Worm (Caenorhabditis elegans) whole organism, L2 larva: ENCODE results near the gene fipr-6.

ENCODE experiments used
- C34F6.9 ChIP-seq: fragments of 150-350 bp; optimal IDR thresholded peaks from 2 replicates; lab custom pipeline; 2014; ENCODE audit warnings: missing biosample characterization, missing genetic modification characterization
- F13H6.1 ChIP-seq: sonication (generic microtip); optimal IDR thresholded peaks from 2 replicates; lab custom pipeline; 2016; ENCODE audit warnings: missing genetic modification characterization, missing compliant biosample characterization
- R02D3.7 ChIP-seq: fragments of 150-350 bp; optimal IDR thresholded peaks from 2 replicates; lab custom pipeline; 2014; ENCODE audit warnings: missing biosample characterization, missing genetic modification characterization
- aly-2 ChIP-seq: fragments of 150-350 bp; optimal IDR thresholded peaks from 2 replicates; lab custom pipeline; 2014; ENCODE audit warnings: missing biosample characterization, missing genetic modification characterization
- ama-1 ChIP-seq: fragments of 150-350 bp; optimal IDR thresholded peaks from 2 replicates; lab custom pipeline; 2018; ENCODE audit warnings: inconsistent platforms
- blmp-1 ChIP-seq: sonication (generic microtip); optimal IDR thresholded peaks from 2 replicates; lab custom pipeline; 2017; ENCODE audit warnings: missing genetic modification characterization, mild to moderate bottlenecking, missing compliant biosample characterization, antibody characterized with exemption, moderate library complexity; ENCODE audit not compliant: insufficient read depth
- ceh-16 ChIP-seq: fragments of 150-350 bp; optimal IDR thresholded peaks from 2 replicates; lab custom pipeline; 2014; ENCODE audit warnings: missing biosample characterization, missing genetic modification characterization
- ceh-82 ChIP-seq: fragments of 150-350 bp; optimal IDR thresholded peaks from 2 replicates; lab custom pipeline; 2014; ENCODE audit warnings: missing biosample characterization, missing genetic modification characterization
- crh-2 ChIP-seq: sonication (generic microtip); optimal IDR thresholded peaks from 2 replicates; lab custom pipeline; 2017; ENCODE audit warnings: missing biosample characterization, missing genetic modification characterization
- dmd-4 ChIP-seq: sonication (generic microtip); optimal IDR thresholded peaks from 2 replicates; lab custom pipeline; 2017; ENCODE audit warnings: missing biosample characterization, missing genetic modification characterization
- elt-1 ChIP-seq: fragments of 150-350 bp; optimal IDR thresholded peaks from 2 replicates; lab custom pipeline; 2014; ENCODE audit warnings: missing biosample characterization, missing genetic modification characterization
- elt-3 ChIP-seq: sonication (generic microtip); optimal IDR thresholded peaks from 2 replicates; lab custom pipeline; 2017; ENCODE audit warnings: missing biosample characterization, missing genetic modification characterization
- fos-1 ChIP-seq: fragments of 150-350 bp; optimal IDR thresholded peaks from 2 replicates; lab custom pipeline; 2014; ENCODE audit warnings: missing biosample characterization, missing genetic modification characterization
- lin-11 ChIP-seq: fragments of 150-350 bp; sonication (generic microtip); optimal IDR thresholded peaks from 2 replicates; lab custom pipeline; 2014; ENCODE audit warnings: missing biosample characterization, missing genetic modification characterization, inconsistent platforms, mixed read lengths
- lsy-2 ChIP-seq, 2 experiments: fragments of 150-350 bp in 1 of 2; sonication (generic microtip) in 1 of 2; optimal IDR thresholded peaks; 2 replicates each; lab custom pipeline; 2014 to 2017; ENCODE audit warnings: missing biosample characterization in 2 of 2, missing genetic modification characterization in 2 of 2
- mbf-1 ChIP-seq: sonication (generic microtip); optimal IDR thresholded peaks from 2 replicates; lab custom pipeline; 2017; ENCODE audit warnings: missing biosample characterization, missing genetic modification characterization
- mdl-1 ChIP-seq, 2 experiments: fragments of 150-350 bp in 1 of 2; sonication (generic microtip) in 1 of 2; optimal IDR thresholded peaks; 2 replicates each; lab custom pipeline; 2017; ENCODE audit warnings: missing biosample characterization in 2 of 2, missing genetic modification characterization in 2 of 2
- nhr-10 ChIP-seq: sonication (generic microtip); optimal IDR thresholded peaks from 2 replicates; lab custom pipeline; 2017; ENCODE audit warnings: missing biosample characterization, missing genetic modification characterization
- nhr-23 ChIP-seq: fragments of 150-350 bp; optimal IDR thresholded peaks from 2 replicates; lab custom pipeline; 2014; ENCODE audit warnings: missing biosample characterization, missing genetic modification reagents, missing genetic modification characterization
- nhr-25 ChIP-seq: fragments of 150-350 bp; sonication (generic microtip); optimal IDR thresholded peaks from 3 replicates; lab custom pipeline; 2014; ENCODE audit warnings: missing biosample characterization, missing genetic modification characterization
- nhr-77 ChIP-seq: fragments of 150-350 bp; optimal IDR thresholded peaks from 2 replicates; lab custom pipeline; 2014; ENCODE audit warnings: missing biosample characterization, missing genetic modification characterization
- peb-1 ChIP-seq: fragments of 150-350 bp; optimal IDR thresholded peaks from 2 replicates; lab custom pipeline; 2014; ENCODE audit warnings: missing biosample characterization, missing genetic modification characterization
- skn-1 ChIP-seq: sonication (generic microtip); optimal IDR thresholded peaks from 2 replicates; lab custom pipeline; 2017; ENCODE audit warnings: missing biosample characterization, missing genetic modification characterization
- sma-3 ChIP-seq: sonication (generic microtip); optimal IDR thresholded peaks from 2 replicates; lab custom pipeline; 2016; ENCODE audit warnings: missing genetic modification reagents, missing genetic modification characterization, missing compliant biosample characterization
- sma-9 ChIP-seq, 2 experiments: fragments of 150-350 bp in 1 of 2; sonication (generic microtip) in 1 of 2; optimal IDR thresholded peaks; 2 replicates each; lab custom pipeline; 2014 to 2016; ENCODE audit warnings: missing genetic modification characterization in 2 of 2, mild to moderate bottlenecking in 1 of 2, missing biosample characterization in 1 of 2, missing compliant biosample characterization in 1 of 2, missing genetic modification reagents in 1 of 2, moderate library complexity in 1 of 2
- unc-55 ChIP-seq: fragments of 150-350 bp; sonication (generic microtip); optimal IDR thresholded peaks from 3 replicates; lab custom pipeline; 2014; ENCODE audit warnings: missing biosample characterization, missing genetic modification reagents, missing genetic modification characterization
- unc-62 ChIP-seq: fragments of 150-350 bp; optimal IDR thresholded peaks from 2 replicates; lab custom pipeline; 2014; ENCODE audit warnings: missing biosample characterization, missing genetic modification reagents, missing genetic modification characterization
- ztf-1 ChIP-seq: fragments of 200-800 bp; sonication (Bioruptor generic); conservative IDR thresholded peaks from 2 replicates; pipeline ENCODE4 v1.3.6; 2022; ENCODE audit warnings: missing genetic modification characterization, missing compliant biosample characterization
- ztf-11 ChIP-seq: sonication (generic microtip); optimal IDR thresholded peaks from 2 replicates; lab custom pipeline; 2017; ENCODE audit warnings: missing biosample characterization, missing genetic modification characterization
- ztf-4 ChIP-seq: fragments of 150-350 bp; optimal IDR thresholded peaks from 2 replicates; lab custom pipeline; 2014; ENCODE audit warnings: missing biosample characterization, missing genetic modification characterization

The fipr-6 gene

DNA sequence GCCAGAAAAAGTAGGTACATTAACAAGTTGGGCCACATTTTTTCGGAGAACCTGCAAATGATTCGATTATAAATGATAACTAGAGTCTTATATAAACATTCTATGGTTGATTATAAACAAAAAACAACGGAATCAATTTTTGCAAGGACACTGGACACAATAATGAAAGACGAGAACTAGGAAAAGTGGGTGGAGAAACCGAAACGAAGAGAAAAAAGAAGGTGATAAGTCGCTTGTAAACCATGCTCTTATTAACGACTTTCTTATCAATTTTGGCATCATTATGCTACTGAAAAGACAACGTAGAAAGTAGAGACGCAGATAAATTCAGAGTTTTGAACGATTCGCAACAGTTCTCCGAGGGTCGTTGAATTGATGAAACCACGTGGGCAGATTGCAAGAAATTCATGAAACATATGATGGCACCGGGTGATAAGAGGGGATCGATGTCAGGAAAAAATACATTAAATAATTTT is 40.9 kb upstream of the fipr-6 start, which contains the start of gene ZK856.5:
TSS of gene ZK856.5 (minus strand) at position 51 of the 476 bp plus-strand sequence.
- peak; percentile 68 for TF ChIP-seq sma-9 (GFP tag; optimal IDR thresholded peaks at IDR 0.05; lab: Kevin White, UChicago)
- TF ChIP-seq sma-9 (tag; optimal IDR thresholded peaks at IDR 0.05; lab: Kevin White, UChicago): no peak
- peak; percentile 61 for TF ChIP-seq crh-2
- no peak for TF ChIP-seq F13H6.1 (tag; lab: Kevin White, UChicago)
- no peak for TF ChIP-seq peb-1 (tag; lab: Kevin White, UChicago)
- no peak for TF ChIP-seq nhr-77
- no peak for TF ChIP-seq sma-3 (GFP tag; lab: Kevin White, UChicago)
- no peak for TF ChIP-seq blmp-1 (tag; lab: Kevin White, UChicago)
- TF ChIP-seq ama-1: no peak
- TF ChIP-seq mdl-1 (tag; optimal IDR thresholded peaks at IDR 0.05; lab: Kevin White, UChicago): peak in 1 of 2 experiments; percentile 36
- no peak for TF ChIP-seq elt-3 (tag; lab: Kevin White, UChicago)
- peak; percentile 71 for TF ChIP-seq fos-1 (tag; lab: Kevin White, UChicago)
- TF ChIP-seq, all 48 proteins: peak for 4

DNA sequence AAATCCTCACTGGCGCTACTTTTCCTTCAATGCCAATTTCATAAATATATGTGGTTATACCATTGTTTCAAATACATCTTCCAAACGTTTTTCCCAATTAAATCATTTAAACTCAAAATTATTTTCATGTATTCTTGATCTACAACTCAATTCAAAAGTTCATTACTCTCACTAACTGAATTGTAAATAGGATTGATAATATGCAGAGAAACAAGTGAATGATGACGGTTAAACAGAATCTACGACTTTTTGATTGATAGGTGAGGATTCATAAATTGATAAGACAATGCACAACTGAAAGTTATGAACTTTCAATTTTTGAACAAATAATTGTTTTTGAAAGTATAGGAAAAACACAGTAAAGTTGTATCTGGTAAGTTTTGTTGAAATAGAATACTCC is 39.8 kb upstream of the fipr-6 start:
- TF ChIP-seq elt-3 (tag; lab: Kevin White, UChicago): no peak
- TF ChIP-seq fos-1 (tag; lab: Kevin White, UChicago): peak; percentile 35

DNA sequence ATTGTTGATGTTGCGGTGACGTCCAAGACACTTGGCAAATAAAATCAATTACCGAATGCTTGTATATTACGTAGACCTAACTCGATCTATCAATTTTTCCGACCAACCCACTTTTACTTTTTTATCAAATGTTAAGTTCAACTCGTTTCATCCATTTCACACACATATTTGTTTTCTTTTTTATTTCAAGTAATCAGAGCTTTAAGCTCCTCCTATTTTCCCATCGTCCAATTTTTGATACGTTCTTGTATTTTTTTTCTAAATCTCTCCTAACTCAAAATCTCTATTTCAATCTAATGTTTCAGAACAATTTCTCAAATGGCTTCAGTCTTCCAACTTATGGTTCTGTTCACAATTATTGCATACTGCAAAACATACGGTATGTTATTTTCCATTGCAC is 32.6 kb upstream of the fipr-6 start, which contains the start of gene ZK856.6:
TSS of gene ZK856.6 (plus strand) at position 301 of the 400 bp plus-strand sequence.
- TF ChIP-seq aly-2 (no peak), fos-1 (tag; lab: Kevin White, UChicago) (no peak), nhr-23 (tag; lab: Kevin White, UChicago) (no peak), unc-55 (GFP tag; lab: Kevin White, UChicago) (no peak), crh-2 (no peak), ztf-11 (tag; lab: Kevin White, UChicago) (no peak), nhr-77 (no peak), F13H6.1 (tag; lab: Kevin White, UChicago) (no peak), mbf-1 (tag; lab: Kevin White, UChicago) (no peak), unc-62 (GFP tag; lab: Kevin White, UChicago) (no peak), ama-1 (no peak)
- TF ChIP-seq, all 48 proteins: peak for 0

ce11 chrV:10201913-10202312 is 29.1 kb upstream of the fipr-6 start, which contains the start of gene ZK856.7:
Gene ZK856.7 (plus strand): TSS chrV:10202098.
- TF ChIP-seq nhr-25 (tag; lab: Kevin White, UChicago): peak; percentile 25
- no peak for TF ChIP-seq ceh-82 (tag; lab: Kevin White, UChicago)
- TF ChIP-seq lsy-2 (tag; optimal IDR thresholded peaks at IDR 0.05; lab: Kevin White, UChicago): peak in 1 of 2 experiments; percentile 11
- peak; percentile 37 for TF ChIP-seq crh-2
- no peak for TF ChIP-seq ceh-16 (tag; lab: Kevin White, UChicago)
- no peak for TF ChIP-seq mdl-1 (tag; optimal IDR thresholded peaks at IDR 0.05; lab: Kevin White, UChicago)

DNA sequence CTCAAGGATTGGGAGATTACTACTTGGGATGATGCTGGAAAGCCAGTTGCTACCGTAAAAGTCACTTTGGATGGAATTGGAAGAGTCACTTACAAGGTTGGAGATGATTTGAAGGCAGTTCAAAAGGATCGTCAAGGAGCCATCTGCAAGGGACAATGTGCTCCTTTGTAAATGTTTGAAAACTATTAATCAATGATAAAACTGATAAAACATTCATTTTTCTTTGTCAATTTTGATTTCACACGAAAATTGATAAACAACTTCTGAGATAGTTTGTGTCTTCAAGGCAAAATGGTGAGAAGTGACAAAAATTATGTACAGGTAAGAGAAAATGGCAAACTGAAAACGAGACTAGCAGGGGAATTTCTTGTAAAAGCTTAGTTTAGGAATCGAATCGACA is 28.7 kb upstream of the fipr-6 start:
- TF ChIP-seq elt-1 (tag; lab: Kevin White, UChicago) (no peak), lin-11 (tag; lab: Kevin White, UChicago) (no peak), skn-1 (tag; lab: Kevin White, UChicago) (no peak), nhr-10 (no peak), aly-2 (no peak), ztf-1 (GFP tag; lab: Robert Waterston, UW) (no peak), ztf-4 (no peak), sma-3 (GFP tag; lab: Kevin White, UChicago) (no peak), ztf-11 (tag; lab: Kevin White, UChicago) (no peak), R02D3.7 (tag; lab: Kevin White, UChicago) (no peak), peb-1 (tag; lab: Kevin White, UChicago) (no peak), F13H6.1 (tag; lab: Kevin White, UChicago) (no peak), crh-2 (no peak), C34F6.9 (tag; lab: Kevin White, UChicago) (no peak), dmd-4 (tag; lab: Kevin White, UChicago) (no peak), sma-9 (GFP tag; optimal IDR thresholded peaks at IDR 0.05; lab: Kevin White, UChicago) (no peak), sma-9 (tag; optimal IDR thresholded peaks at IDR 0.05; lab: Kevin White, UChicago) (no peak)
